Fruit fly (Drosophila melanogaster) whole organism, embryonic: Measurements from ENCODE around the gene Bgb.

Experiments
- Awh ChIP-seq: fragments of 200-800 bp; sonication (Bioruptor generic); IDR thresholded peaks from 2 replicates; pipeline ENCODE4, ENCODE4 v1.3.6; 2022; ENCODE audit warnings: missing biosample characterization, missing genetic modification characterization
- Blimp-1 ChIP-seq: fragments of 200-800 bp; sonication (Bioruptor generic); optimal IDR thresholded peaks from 3 replicates; lab custom pipeline; 2018; ENCODE audit warnings: missing biosample characterization, missing genetic modification characterization, mild to moderate bottlenecking, moderate library complexity, missing genetic modification reagents
- Bteb2 ChIP-seq: fragments of 200-800 bp; sonication (Bioruptor generic); optimal IDR thresholded peaks from 2 replicates; lab custom pipeline; 2016; ENCODE audit warnings: missing biosample characterization, missing genetic modification characterization
- CG10654 ChIP-seq: fragments of 200-800 bp; sonication (Bioruptor generic); optimal IDR thresholded peaks from 2 replicates; lab custom pipeline; 2016; ENCODE audit warnings: missing biosample characterization, missing genetic modification characterization
- CG14710 ChIP-seq: fragments of 200-800 bp; sonication (Bioruptor generic); optimal IDR thresholded peaks from 3 replicates; lab custom pipeline; 2019; ENCODE audit warnings: missing biosample characterization, mild to moderate bottlenecking, missing genetic modification characterization, moderate library complexity
- CG15073 ChIP-seq: fragments of 200-800 bp; sonication (Bioruptor generic); optimal IDR thresholded peaks from 2 replicates; lab custom pipeline; 2016; ENCODE audit warnings: missing biosample characterization, missing genetic modification characterization
- CG17328 ChIP-seq: fragments of 200-800 bp; sonication (Bioruptor generic); IDR thresholded peaks from 2 replicates; pipeline ENCODE4 v1.3.6; 2022; ENCODE audit warnings: missing biosample characterization, missing genetic modification characterization
- CG18011 ChIP-seq: fragments of 200-800 bp; sonication (Bioruptor generic); optimal IDR thresholded peaks from 2 replicates; lab custom pipeline; 2017; ENCODE audit warnings: missing biosample characterization, missing genetic modification characterization, mild to moderate bottlenecking, moderate library complexity, missing genotype
- CG1832 ChIP-seq: fragments of 200-800 bp; sonication (Bioruptor generic); optimal IDR thresholded peaks from 2 replicates; lab custom pipeline; 2017; ENCODE audit warnings: missing biosample characterization, mild to moderate bottlenecking, missing genetic modification characterization, inconsistent platforms
- CG2116 ChIP-seq: fragments of 200-800 bp; sonication (Bioruptor generic); optimal IDR thresholded peaks from 3 replicates; lab custom pipeline; 2018; ENCODE audit warnings: missing biosample characterization, mild to moderate bottlenecking, missing genetic modification characterization
- CG3065 ChIP-seq: fragments of 200-800 bp; sonication (Bioruptor generic); optimal IDR thresholded peaks from 2 replicates; lab custom pipeline; 2016; ENCODE audit warnings: missing biosample characterization, missing genetic modification characterization
- CG31365 ChIP-seq: fragments of 200-800 bp; sonication (Bioruptor generic); optimal IDR thresholded peaks from 2 replicates; lab custom pipeline; 2018; ENCODE audit warnings: missing biosample characterization, mild to moderate bottlenecking, missing genetic modification characterization
- CG34224 ChIP-seq: fragments of 200-800 bp; sonication (Bioruptor generic); IDR thresholded peaks from 3 replicates; pipeline ENCODE4 v1.3.6; 2022; ENCODE audit warnings: missing biosample characterization, missing genetic modification characterization; ENCODE audit not compliant: partially characterized antibody
- CG43689 ChIP-seq: fragments of 200-800 bp; sonication (Bioruptor generic); IDR thresholded peaks from 2 replicates; pipeline ENCODE4 v1.3.6; 2022; ENCODE audit warnings: missing biosample characterization, missing genetic modification characterization
- CG6683 ChIP-seq: fragments of 200-800 bp; sonication (Bioruptor generic); optimal IDR thresholded peaks from 2 replicates; lab custom pipeline; 2017; ENCODE audit warnings: missing biosample characterization, mild to moderate bottlenecking, missing genetic modification characterization, missing genetic modification reagents
- CG7271 ChIP-seq: fragments of 200-800 bp; sonication (Bioruptor generic); optimal IDR thresholded peaks from 2 replicates; lab custom pipeline; 2018; ENCODE audit warnings: missing biosample characterization, mild to moderate bottlenecking, missing genetic modification characterization, moderate library complexity
- CG8281 ChIP-seq: fragments of 200-800 bp; sonication (Bioruptor generic); optimal IDR thresholded peaks from 2 replicates; lab custom pipeline; 2018; ENCODE audit warnings: missing biosample characterization, mild to moderate bottlenecking, missing genetic modification characterization, moderate library complexity
- CG9437 ChIP-seq: fragments of 200-800 bp; sonication (Bioruptor generic); optimal IDR thresholded peaks from 2 replicates; lab custom pipeline; 2018; ENCODE audit warnings: missing biosample characterization, mild to moderate bottlenecking, missing genetic modification characterization
- CoRest ChIP-seq: fragments of 200-800 bp; sonication (Bioruptor generic); optimal IDR thresholded peaks from 3 replicates; lab custom pipeline; 2018; ENCODE audit warnings: missing biosample characterization, mild to moderate bottlenecking, missing genetic modification characterization, moderate library complexity
- D ChIP-seq, 2 experiments: fragments of 200-800 bp in 1 of 2; fragments of >200 bp in 1 of 2; sonication (Bioruptor generic) in 1 of 2; optimal IDR thresholded peaks; 2 replicates in 1 of 2; 3 replicates in 1 of 2; lab custom pipeline; 2017; ENCODE audit warnings: mild to moderate bottlenecking in 1 of 2, missing biosample characterization in 1 of 2, missing genetic modification characterization in 1 of 2, missing genetic modification reagents in 1 of 2
- Doc2 ChIP-seq: fragments of 200-800 bp; sonication (Bioruptor generic); IDR thresholded peaks from 2 replicates; pipeline ENCODE4 v1.3.6; 2022; ENCODE audit warnings: missing biosample characterization, missing genetic modification characterization
- Drgx ChIP-seq: fragments of 200-800 bp; sonication (Bioruptor generic); IDR thresholded peaks from 2 replicates; pipeline ENCODE4 v1.3.6; 2022; ENCODE audit warnings: missing biosample characterization, missing genetic modification characterization
- Fer2 ChIP-seq: fragments of 200-800 bp; sonication (Bioruptor generic); optimal IDR thresholded peaks from 2 replicates; lab custom pipeline; 2018; ENCODE audit warnings: missing biosample characterization, mild to moderate bottlenecking, missing genetic modification characterization, moderate library complexity
- Taf1 ChIP-seq: fragments of 200-800 bp; sonication (Bioruptor generic); IDR thresholded peaks from 2 replicates; pipeline ENCODE4 v1.3.6; 2022; ENCODE audit warnings: missing biosample characterization, missing genetic modification characterization
- ab ChIP-seq: fragments of 200-800 bp; sonication (Bioruptor generic); optimal IDR thresholded peaks from 2 replicates; lab custom pipeline; 2016; ENCODE audit warnings: missing biosample characterization, missing genetic modification characterization
- ap ChIP-seq: fragments of 200-800 bp; sonication (Bioruptor generic); IDR thresholded peaks from 2 replicates; pipeline ENCODE4 v1.3.6; 2022; ENCODE audit warnings: missing biosample characterization, missing genetic modification characterization
- ash1 ChIP-seq: fragments of 200-800 bp; sonication (Bioruptor generic); optimal IDR thresholded peaks from 2 replicates; lab custom pipeline; 2018; ENCODE audit warnings: missing biosample characterization, mild to moderate bottlenecking, missing genetic modification characterization
- chn ChIP-seq: fragments of 200-800 bp; sonication (Bioruptor generic); optimal IDR thresholded peaks from 2 replicates; lab custom pipeline; 2016; ENCODE audit warnings: missing biosample characterization, missing genetic modification characterization
- corto ChIP-seq: fragments of 200-800 bp; sonication (Bioruptor generic); optimal IDR thresholded peaks from 2 replicates; lab custom pipeline; 2016; ENCODE audit warnings: missing biosample characterization, mild to moderate bottlenecking, missing genetic modification characterization, moderate library complexity
- dmrt99B ChIP-seq: fragments of 200-800 bp; sonication (Bioruptor generic); optimal IDR thresholded peaks from 2 replicates; lab custom pipeline; 2018; ENCODE audit warnings: missing biosample characterization, mild to moderate bottlenecking, missing genetic modification characterization, moderate library complexity
- dpn ChIP-seq, 2 experiments: fragments of 200-800 bp; sonication (Bioruptor generic); optimal IDR thresholded peaks; 3 replicates each; lab custom pipeline; 2016; ENCODE audit warnings: missing biosample characterization in 2 of 2, missing genetic modification characterization in 2 of 2
- en ChIP-seq: fragments of 200-800 bp; sonication (Bioruptor generic); optimal IDR thresholded peaks from 2 replicates; lab custom pipeline; 2016; ENCODE audit warnings: missing biosample characterization, missing genetic modification characterization
- fd3F ChIP-seq: fragments of 200-800 bp; sonication (Bioruptor generic); optimal IDR thresholded peaks from 2 replicates; lab custom pipeline; 2018; ENCODE audit warnings: missing biosample characterization, mild to moderate bottlenecking, missing genetic modification characterization, moderate library complexity
- gcm2 ChIP-seq: fragments of 200-800 bp; sonication (Bioruptor generic); optimal IDR thresholded peaks from 2 replicates; lab custom pipeline; 2016; ENCODE audit warnings: missing biosample characterization, missing genetic modification characterization
- grn ChIP-seq: fragments of 200-800 bp; sonication (Bioruptor generic); optimal IDR thresholded peaks from 3 replicates; lab custom pipeline; 2017; ENCODE audit warnings: missing biosample characterization, missing genetic modification characterization
- ham ChIP-seq: fragments of 200-800 bp; sonication (Bioruptor generic); IDR thresholded peaks from 2 replicates; pipeline ENCODE4 v1.3.6; 2022; ENCODE audit warnings: missing biosample characterization, missing genetic modification characterization
- hth ChIP-seq: fragments of >200 bp; optimal IDR thresholded peaks from 2 replicates; lab custom pipeline; 2017; ENCODE audit warnings: inconsistent platforms
- inv ChIP-seq: fragments of 200-800 bp; sonication (Bioruptor generic); IDR thresholded peaks from 2 replicates; pipeline ENCODE4 v1.3.6; 2022; ENCODE audit warnings: missing biosample characterization, missing genetic modification characterization; ENCODE audit not compliant: partially characterized antibody
- klu ChIP-seq: fragments of 200-800 bp; sonication (Bioruptor generic); IDR thresholded peaks from 2 replicates; pipeline ENCODE4 v1.3.6; 2022; ENCODE audit warnings: missing biosample characterization, missing genetic modification characterization
- salm ChIP-seq: fragments of 200-800 bp; sonication (Bioruptor generic); optimal IDR thresholded peaks from 2 replicates; lab custom pipeline; 2018; ENCODE audit warnings: missing biosample characterization, mild to moderate bottlenecking, missing genetic modification characterization
- shn ChIP-seq: fragments of 200-800 bp; sonication (Bioruptor generic); optimal IDR thresholded peaks from 3 replicates; lab custom pipeline; 2016; ENCODE audit warnings: missing biosample characterization, missing genetic modification characterization
- sima ChIP-seq: fragments of 200-800 bp; sonication (Bioruptor generic); optimal IDR thresholded peaks from 2 replicates; lab custom pipeline; 2016; ENCODE audit warnings: missing biosample characterization, missing genetic modification characterization
- tio ChIP-seq: fragments of 200-800 bp; sonication (Bioruptor generic); optimal IDR thresholded peaks from 2 replicates; lab custom pipeline; 2017; ENCODE audit warnings: missing biosample characterization, missing genetic modification characterization, inconsistent platforms
- tll ChIP-seq, 2 experiments: fragments of 200-800 bp in 1 of 2; fragments of >200 bp in 1 of 2; sonication (Bioruptor generic) in 1 of 2; optimal IDR thresholded peaks; 2 replicates each; lab custom pipeline; 2017 to 2019; ENCODE audit warnings: missing biosample characterization in 2 of 2, missing genetic modification characterization in 2 of 2, mild to moderate bottlenecking in 1 of 2, moderate library complexity in 1 of 2
- toy ChIP-seq: fragments of 200-800 bp; sonication (Bioruptor generic); IDR thresholded peaks from 2 replicates; pipeline ENCODE4 v1.3.6; 2022; ENCODE audit warnings: missing biosample characterization, missing genetic modification characterization
- zen2 ChIP-seq: fragments of 200-800 bp; sonication (Bioruptor generic); IDR thresholded peaks from 3 replicates; pipeline ENCODE4 v1.3.6; 2022; ENCODE audit warnings: missing biosample characterization, missing genetic modification characterization; ENCODE audit not compliant: partially characterized antibody

Gene Bgb

dm6 chr3L:1644920-1645567 is 5.5 kb downstream of the Bgb start, which contains the start of the genes alphaCOP and CG13919 (continued):
- TF ChIP-seq dpn (GFP tag; optimal IDR thresholded peaks at IDR 0.05; lab: Kevin White, UChicago), result peak; percentile 95 to 98
- peak; percentile 85 for TF ChIP-seq grn (GFP tag; lab: Kevin White, UChicago)
- TF ChIP-seq CG10654 (GFP tag; lab: Kevin White, UChicago), result peak; percentile 89
- TF ChIP-seq CG7271 (tag; lab: Kevin White, UChicago), result peak; percentile 92
- TF ChIP-seq Fer2, result peak; percentile 89
- TF ChIP-seq salm (tag; lab: Kevin White, UChicago), result peak; percentile 92
- TF ChIP-seq, all 482 proteins: peak for 432

dm6 chr3L:1647276-1647919 is 7.9 kb downstream of the Bgb start, which contains the start of the genes CG17249 and Bro:
Gene CG17249, minus strand, starts transcription at chr3L:1647464.
Gene Bro, plus strand, starts transcription at chr3L:1647869.
- peak; percentile 42 for TF ChIP-seq chn (GFP tag; lab: Kevin White, UChicago)
- no peak for TF ChIP-seq Taf1 (GFP tag; lab: Robert Waterston, UW)
- TF ChIP-seq hth (lab: Kevin White, UChicago), result no peak
- TF ChIP-seq Doc2 (GFP tag; lab: Robert Waterston, UW), result no peak
- no peak for TF ChIP-seq sima (GFP tag; lab: Kevin White, UChicago)
- TF ChIP-seq en (GFP tag; lab: Kevin White, UChicago), result no peak
- TF ChIP-seq gcm2 (GFP tag; lab: Kevin White, UChicago), result peak; percentile 12
- TF ChIP-seq Blimp-1 (GFP tag; lab: Kevin White, UChicago), result no peak
- TF ChIP-seq zen2, result no peak
- TF ChIP-seq D (optimal IDR thresholded peaks at IDR 0.05; lab: Kevin White, UChicago), result no peak
- TF ChIP-seq D (GFP tag; optimal IDR thresholded peaks at IDR 0.05; lab: Kevin White, UChicago), result no peak
- TF ChIP-seq CoRest (tag; lab: Kevin White, UChicago), result peak; percentile 32
- TF ChIP-seq Bteb2 (GFP tag; lab: Kevin White, UChicago), result peak; percentile 24
- no peak for TF ChIP-seq CG8281
- no peak for TF ChIP-seq CG6683 (GFP tag; lab: Kevin White, UChicago)
- no peak for TF ChIP-seq CG3065
- TF ChIP-seq ab (GFP tag; lab: Kevin White, UChicago), result no peak
- no peak for TF ChIP-seq CG34224
- no peak for TF ChIP-seq tio
- TF ChIP-seq CG2116 (GFP tag; lab: Kevin White, UChicago), result peak; percentile 45
- TF ChIP-seq inv, result peak; percentile 29; the same call in 1 of the 2 replicates
- TF ChIP-seq CG15073 (GFP tag; lab: Kevin White, UChicago), result no peak
- TF ChIP-seq klu (GFP tag; lab: Robert Waterston, UW), result no peak
- TF ChIP-seq corto (GFP tag; lab: Kevin White, UChicago), result no peak
- TF ChIP-seq CG1832 (GFP tag; lab: Kevin White, UChicago), result no peak
- TF ChIP-seq ash1, result no peak
- no peak for TF ChIP-seq dmrt99B
- TF ChIP-seq Drgx (GFP tag; lab: Robert Waterston, UW), result no peak
- TF ChIP-seq CG31365 (tag; lab: Kevin White, UChicago), result no peak
- TF ChIP-seq CG17328 (GFP tag; lab: Robert Waterston, UW), result no peak
- no peak for TF ChIP-seq ap
- no peak for TF ChIP-seq toy (GFP tag; lab: Robert Waterston, UW)
- no peak for TF ChIP-seq CG18011 (GFP tag; lab: Kevin White, UChicago)
- TF ChIP-seq CG14710 (tag; lab: Kevin White, UChicago), result peak; percentile 71
- no peak for TF ChIP-seq tll (GFP tag; optimal IDR thresholded peaks at IDR 0.05; lab: Kevin White, UChicago)
- no peak for TF ChIP-seq CG9437
- peak; percentile 46 for TF ChIP-seq shn (GFP tag; lab: Kevin White, UChicago)
- TF ChIP-seq CG43689 (GFP tag; lab: Robert Waterston, UW), result no peak
- no peak for TF ChIP-seq ham (GFP tag; lab: Robert Waterston, UW)
- TF ChIP-seq Awh, result no peak
- no peak for TF ChIP-seq fd3F
